ENCODE assay signal across 1 fruit fly cellular context in the genomic region with DNA sequence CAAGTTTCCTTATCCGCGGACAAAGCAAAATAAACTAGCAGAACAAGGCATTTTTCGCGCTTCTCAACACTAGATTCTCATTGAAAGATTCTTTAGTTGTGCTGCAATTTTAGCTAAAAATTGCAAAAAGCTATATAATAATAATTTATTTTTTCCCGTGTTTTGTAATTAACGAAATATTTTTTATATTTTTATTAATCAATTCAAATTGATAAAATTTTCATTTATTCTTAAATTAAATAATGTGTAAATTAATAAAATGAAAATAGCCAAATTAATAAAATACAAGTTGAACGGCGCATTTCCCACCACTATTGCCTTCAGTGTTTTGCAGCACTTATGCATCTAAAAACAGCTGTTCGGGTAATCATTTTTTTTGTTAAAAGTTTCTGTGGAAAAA.
A peak's percentile ranks its signal among the peaks of the same experiment; 100 is the strongest.
TF ChIP-seq lines count a peak whose summit lies in the region.

Gene Drep4, minus strand, starts transcription at position 7 of the 400 bp plus-strand sequence.
Gene Uvrag, plus strand, starts transcription at position 322 of the 400 bp plus-strand sequence.

TF ChIP-seq in whole organism, embryonic, 481 proteins besides CTCF, POLR2A, EP300 and RAD21 (continued from another document and continues in another):
- no peak for TF ChIP-seq vvl (GFP tag; IDR thresholded peaks at IDR 0.05; lab: Robert Waterston, UW)
- peak; percentile 26 for TF ChIP-seq CHES-1-like (GFP tag; optimal IDR thresholded peaks at IDR 0.05; lab: Kevin White, UChicago)
- peak; percentile 56; the same call in 1 of the 2 replicates for TF ChIP-seq klu (GFP tag; IDR thresholded peaks at IDR 0.05; lab: Robert Waterston, UW)
- peak; percentile 50 for TF ChIP-seq lilli (GFP tag; optimal IDR thresholded peaks at IDR 0.05; lab: Kevin White, UChicago)
- no peak for TF ChIP-seq CG12744 (GFP tag; optimal IDR thresholded peaks at IDR 0.05; lab: Kevin White, UChicago)
- no peak for TF ChIP-seq pfk (GFP tag; optimal IDR thresholded peaks at IDR 0.05; lab: Kevin White, UChicago)
- TF ChIP-seq slp2 (GFP tag; optimal IDR thresholded peaks at IDR 0.05; lab: Kevin White, UChicago): no peak
- TF ChIP-seq Spps (tag; optimal IDR thresholded peaks at IDR 0.05; lab: Kevin White, UChicago): peak; percentile 27
- no peak for TF ChIP-seq CG18599 (GFP tag; optimal IDR thresholded peaks at IDR 0.05; lab: Kevin White, UChicago)
- no peak for TF ChIP-seq ems (GFP tag; optimal IDR thresholded peaks at IDR 0.05; lab: Kevin White, UChicago)
- TF ChIP-seq Side (GFP tag; optimal IDR thresholded peaks at IDR 0.05; lab: Kevin White, UChicago): no peak
- no peak for TF ChIP-seq Nf-YB (GFP tag; optimal IDR thresholded peaks at IDR 0.05; lab: Kevin White, UChicago)
- peak; percentile 46 for TF ChIP-seq CG15514 (GFP tag; optimal IDR thresholded peaks at IDR 0.05; lab: Kevin White, UChicago)
- peak in 1 of 2 experiments; percentile 12 for TF ChIP-seq tll (GFP tag; optimal IDR thresholded peaks at IDR 0.05; lab: Kevin White, UChicago)
- TF ChIP-seq Nf-YC (tag; optimal IDR thresholded peaks at IDR 0.05; lab: Kevin White, UChicago): no peak
- TF ChIP-seq CG32772 (GFP tag; IDR thresholded peaks at IDR 0.05; lab: Robert Waterston, UW): peak; percentile 62
- no peak for TF ChIP-seq Hmx (GFP tag; optimal IDR thresholded peaks at IDR 0.05; lab: Kevin White, UChicago)
- TF ChIP-seq Scr (GFP tag; IDR thresholded peaks at IDR 0.05; lab: Robert Waterston, UW; ENCODE audit: partially characterized antibody): no peak; the same call in 1 of the 2 replicates
- TF ChIP-seq al (GFP tag; IDR thresholded peaks at IDR 0.05; lab: Robert Waterston, UW): peak; percentile 68
- peak; percentile 65 for TF ChIP-seq Ets65A (GFP tag; lab: Kevin White, UChicago)
- TF ChIP-seq CG12299 (tag; optimal IDR thresholded peaks at IDR 0.05; lab: Kevin White, UChicago): peak; percentile 59
- no peak for TF ChIP-seq CG13624 (GFP tag; optimal IDR thresholded peaks at IDR 0.05; lab: Kevin White, UChicago)
- TF ChIP-seq CG31388 (GFP tag; optimal IDR thresholded peaks at IDR 0.05; lab: Kevin White, UChicago): no peak
- no peak for TF ChIP-seq CG8478 (optimal IDR thresholded peaks at IDR 0.05; lab: Kevin White, UChicago)
- TF ChIP-seq CG2889 (GFP tag; IDR thresholded peaks at IDR 0.05; lab: Robert Waterston, UW): no peak
- no peak for TF ChIP-seq tup (GFP tag; optimal IDR thresholded peaks at IDR 0.05; lab: Kevin White, UChicago)
- no peak for TF ChIP-seq Eip74EF (GFP tag; optimal IDR thresholded peaks at IDR 0.05; lab: Kevin White, UChicago)
- TF ChIP-seq CG14965 (GFP tag; optimal IDR thresholded peaks at IDR 0.05; lab: Kevin White, UChicago; ENCODE audit: borderline replicate concordance): no peak
- peak; percentile 32 for TF ChIP-seq CG8290 (GFP tag; optimal IDR thresholded peaks at IDR 0.05; lab: Kevin White, UChicago)
- TF ChIP-seq CG8290 (tag; optimal IDR thresholded peaks at IDR 0.05; lab: Kevin White, UChicago): no peak
- no peak for TF ChIP-seq Gug (GFP tag; IDR thresholded peaks at IDR 0.05; lab: Robert Waterston, UW)
- no peak for TF ChIP-seq rib (GFP tag; IDR thresholded peaks at IDR 0.05; lab: Robert Waterston, UW)
- TF ChIP-seq gsb (GFP tag; IDR thresholded peaks at IDR 0.05; lab: Robert Waterston, UW): no peak
- no peak for TF ChIP-seq crol (GFP tag; IDR thresholded peaks at IDR 0.05; lab: Robert Waterston, UW)
- TF ChIP-seq mirr (GFP tag; optimal IDR thresholded peaks at IDR 0.05; lab: Kevin White, UChicago): no peak
- TF ChIP-seq E2f2 (GFP tag; IDR thresholded peaks at IDR 0.05; lab: Robert Waterston, UW): no peak
- TF ChIP-seq Neu2 (GFP tag; optimal IDR thresholded peaks at IDR 0.05; lab: Kevin White, UChicago; ENCODE audit: borderline replicate concordance): no peak
- TF ChIP-seq btn (GFP tag; optimal IDR thresholded peaks at IDR 0.05; lab: Kevin White, UChicago): no peak
- no peak for TF ChIP-seq CG7786 (GFP tag; optimal IDR thresholded peaks at IDR 0.05; lab: Kevin White, UChicago)
- TF ChIP-seq seq (GFP tag; IDR thresholded peaks at IDR 0.05; lab: Robert Waterston, UW): no peak
- no peak for TF ChIP-seq zf30C (GFP tag; optimal IDR thresholded peaks at IDR 0.05; lab: Kevin White, UChicago)
- TF ChIP-seq CG6254 (GFP tag; optimal IDR thresholded peaks at IDR 0.05; lab: Kevin White, UChicago): no peak
- TF ChIP-seq bbx (GFP tag; IDR thresholded peaks at IDR 0.05; lab: Robert Waterston, UW; ENCODE audit: partially characterized antibody): no peak
- TF ChIP-seq D (optimal IDR thresholded peaks at IDR 0.05; lab: Kevin White, UChicago): no peak
- no peak for TF ChIP-seq D (GFP tag; optimal IDR thresholded peaks at IDR 0.05; lab: Kevin White, UChicago)
- no peak for TF ChIP-seq otp (GFP tag; IDR thresholded peaks at IDR 0.05; lab: Robert Waterston, UW)
- no peak for TF ChIP-seq CG10565 (GFP tag; optimal IDR thresholded peaks at IDR 0.05; lab: Kevin White, UChicago)
- no peak for TF ChIP-seq CG8359 (GFP tag; optimal IDR thresholded peaks at IDR 0.05; lab: Kevin White, UChicago; ENCODE audit: borderline replicate concordance)
- peak; percentile 86 for TF ChIP-seq CG9932 (GFP tag; IDR thresholded peaks at IDR 0.05; lab: Robert Waterston, UW)
- 0 out of 2 replicates have a peak, but pooled peaks have one; percentile 57 for TF ChIP-seq ranshi (GFP tag; IDR thresholded peaks at IDR 0.05; lab: Robert Waterston, UW)
- no peak for TF ChIP-seq CG18262 (tag; optimal IDR thresholded peaks at IDR 0.05; lab: Kevin White, UChicago)
- TF ChIP-seq CG7963 (GFP tag; IDR thresholded peaks at IDR 0.05; lab: Robert Waterston, UW; ENCODE audit: partially characterized antibody): no peak
- TF ChIP-seq aop (GFP tag; IDR thresholded peaks at IDR 0.05; lab: Robert Waterston, UW): no peak
- peak; percentile 90 for TF ChIP-seq row (GFP tag; IDR thresholded peaks at IDR 0.05; lab: Robert Waterston, UW)
- peak; percentile 65 for TF ChIP-seq Hmr (GFP tag; optimal IDR thresholded peaks at IDR 0.05; lab: Kevin White, UChicago)
- TF ChIP-seq exex (tag; optimal IDR thresholded peaks at IDR 0.05; lab: Kevin White, UChicago): no peak
- TF ChIP-seq pnt (GFP tag; optimal IDR thresholded peaks at IDR 0.05; lab: Kevin White, UChicago): no peak
- TF ChIP-seq dpn (GFP tag; optimal IDR thresholded peaks at IDR 0.05; lab: Kevin White, UChicago): peak in 1 of 2 experiments; percentile 76
- peak; percentile 59 for TF ChIP-seq CG33557 (GFP tag; optimal IDR thresholded peaks at IDR 0.05; lab: Kevin White, UChicago)
- 0 out of 3 replicates have a peak, but pooled peaks have one; percentile 34 for TF ChIP-seq ken (GFP tag; IDR thresholded peaks at IDR 0.05; lab: Robert Waterston, UW)
- no peak for TF ChIP-seq CG3726 (GFP tag; IDR thresholded peaks at IDR 0.05; lab: Robert Waterston, UW)
- TF ChIP-seq CG6654 (GFP tag; optimal IDR thresholded peaks at IDR 0.05; lab: Kevin White, UChicago): no peak
- TF ChIP-seq CG9797 (GFP tag; optimal IDR thresholded peaks at IDR 0.05; lab: Kevin White, UChicago): no peak
- TF ChIP-seq CG2120 (GFP tag; optimal IDR thresholded peaks at IDR 0.05; lab: Kevin White, UChicago): peak; percentile 55
- TF ChIP-seq CG11560 (tag; IDR thresholded peaks at IDR 0.05; lab: Robert Waterston, UW): no peak
- TF ChIP-seq fd102C (GFP tag; optimal IDR thresholded peaks at IDR 0.05; lab: Kevin White, UChicago): no peak
- TF ChIP-seq CG5953 (GFP tag; IDR thresholded peaks at IDR 0.05; lab: Robert Waterston, UW): no peak
- TF ChIP-seq ewg (GFP tag; optimal IDR thresholded peaks at IDR 0.05; lab: Kevin White, UChicago): peak; percentile 47
- no peak for TF ChIP-seq chn (GFP tag; optimal IDR thresholded peaks at IDR 0.05; lab: Kevin White, UChicago)
- TF ChIP-seq esg (GFP tag; conservative IDR thresholded peaks at IDR 0.05; lab: Robert Waterston, UW): peak; percentile 32; the same call in 1 of the 2 replicates
- peak; percentile 68 to 91 for TF ChIP-seq crp (GFP tag; optimal IDR thresholded peaks at IDR 0.05; lab: Kevin White, UChicago)
- TF ChIP-seq CG17186 (GFP tag; optimal IDR thresholded peaks at IDR 0.05; lab: Kevin White, UChicago): no peak
- TF ChIP-seq Dref (GFP tag; IDR thresholded peaks at IDR 0.05; lab: Robert Waterston, UW): no peak
- TF ChIP-seq CG9609 (GFP tag; optimal IDR thresholded peaks at IDR 0.05; lab: Kevin White, UChicago): no peak
- TF ChIP-seq Bdp1 (GFP tag; optimal IDR thresholded peaks at IDR 0.05; lab: Kevin White, UChicago): no peak
- no peak for TF ChIP-seq ab (GFP tag; optimal IDR thresholded peaks at IDR 0.05; lab: Kevin White, UChicago)
- no peak for TF ChIP-seq her (GFP tag; optimal IDR thresholded peaks at IDR 0.05; lab: Kevin White, UChicago)
- no peak for TF ChIP-seq peb (GFP tag; IDR thresholded peaks at IDR 0.05; lab: Robert Waterston, UW)
- no peak for TF ChIP-seq CG15479 (GFP tag; optimal IDR thresholded peaks at IDR 0.05; lab: Kevin White, UChicago)
- no peak for TF ChIP-seq CG11085 (GFP tag; IDR thresholded peaks at IDR 0.05; lab: Robert Waterston, UW)
- no peak for TF ChIP-seq CG3838 (GFP tag; optimal IDR thresholded peaks at IDR 0.05; lab: Kevin White, UChicago)
- TF ChIP-seq Rfx (GFP tag; IDR thresholded peaks at IDR 0.05; lab: Robert Waterston, UW): peak; percentile 78
- TF ChIP-seq CG15269 (tag; optimal IDR thresholded peaks at IDR 0.05; lab: Kevin White, UChicago): no peak
- TF ChIP-seq pita (GFP tag; optimal IDR thresholded peaks at IDR 0.05; lab: Kevin White, UChicago): no peak
- no peak for TF ChIP-seq CG3281 (GFP tag; optimal IDR thresholded peaks at IDR 0.05; lab: Kevin White, UChicago)
- peak; percentile 66 for TF ChIP-seq tio (GFP tag; optimal IDR thresholded peaks at IDR 0.05; lab: Kevin White, UChicago)
- no peak for TF ChIP-seq toy (GFP tag; IDR thresholded peaks at IDR 0.05; lab: Robert Waterston, UW)
- TF ChIP-seq CG4424 (GFP tag; optimal IDR thresholded peaks at IDR 0.05; lab: Kevin White, UChicago): peak; percentile 72
- no peak; the same call in 1 of the 2 replicates for TF ChIP-seq Ada2b (GFP tag; IDR thresholded peaks at IDR 0.05; lab: Robert Waterston, UW)
- no peak for TF ChIP-seq onecut (GFP tag; IDR thresholded peaks at IDR 0.05; lab: Robert Waterston, UW)
- TF ChIP-seq CG13775 (GFP tag; optimal IDR thresholded peaks at IDR 0.05; lab: Kevin White, UChicago): peak; percentile 77
- TF ChIP-seq dmrt99B (tag; optimal IDR thresholded peaks at IDR 0.05; lab: Kevin White, UChicago): no peak
- peak; percentile 64 for TF ChIP-seq CG18619 (GFP tag; optimal IDR thresholded peaks at IDR 0.05; lab: Kevin White, UChicago)
- no peak for TF ChIP-seq CG18011 (GFP tag; optimal IDR thresholded peaks at IDR 0.05; lab: Kevin White, UChicago)
- TF ChIP-seq pzg (GFP tag; optimal IDR thresholded peaks at IDR 0.05; lab: Kevin White, UChicago): peak; percentile 18
- TF ChIP-seq stc (GFP tag; IDR thresholded peaks at IDR 0.05; lab: Robert Waterston, UW): no peak; the same call in 1 of the 2 replicates
- no peak for TF ChIP-seq Bteb2 (GFP tag; optimal IDR thresholded peaks at IDR 0.05; lab: Kevin White, UChicago)
- TF ChIP-seq CG9215 (GFP tag; IDR thresholded peaks at IDR 0.05; lab: Robert Waterston, UW): peak; percentile 71
- TF ChIP-seq wdn (GFP tag; IDR thresholded peaks at IDR 0.05; lab: Robert Waterston, UW): no peak
- no peak; the same call in 1 of the 2 replicates for TF ChIP-seq CG14441 (GFP tag; IDR thresholded peaks at IDR 0.05; lab: Robert Waterston, UW)
- TF ChIP-seq lab (GFP tag; optimal IDR thresholded peaks at IDR 0.05; lab: Kevin White, UChicago): peak; percentile 57
- TF ChIP-seq E2f1 (GFP tag; IDR thresholded peaks at IDR 0.05; lab: Robert Waterston, UW): no peak
- TF ChIP-seq da (GFP tag; optimal IDR thresholded peaks at IDR 0.05; lab: Kevin White, UChicago): no peak
- no peak for TF ChIP-seq Vsx1 (GFP tag; optimal IDR thresholded peaks at IDR 0.05; lab: Kevin White, UChicago)
- TF ChIP-seq CG30020 (tag; optimal IDR thresholded peaks at IDR 0.05; lab: Kevin White, UChicago): no peak
- TF ChIP-seq CG12659 (GFP tag; optimal IDR thresholded peaks at IDR 0.05; lab: Kevin White, UChicago): peak; percentile 67
- no peak for TF ChIP-seq CG5245 (GFP tag; optimal IDR thresholded peaks at IDR 0.05; lab: Kevin White, UChicago)
- TF ChIP-seq H2.0 (GFP tag; IDR thresholded peaks at IDR 0.05; lab: Robert Waterston, UW): no peak
- TF ChIP-seq sc (optimal IDR thresholded peaks at IDR 0.05; lab: Kevin White, UChicago): no peak
- TF ChIP-seq sc (GFP tag; optimal IDR thresholded peaks at IDR 0.05; lab: Kevin White, UChicago): no peak
- TF ChIP-seq Ptx1 (GFP tag; IDR thresholded peaks at IDR 0.05; lab: Robert Waterston, UW): no peak; the same call in none of the 2 replicates
- TF ChIP-seq Sox102F (GFP tag; optimal IDR thresholded peaks at IDR 0.05; lab: Kevin White, UChicago): peak; percentile 64
- 0 out of 2 replicates have a peak, but pooled peaks have one; percentile 19 for TF ChIP-seq Drgx (GFP tag; IDR thresholded peaks at IDR 0.05; lab: Robert Waterston, UW)
- TF ChIP-seq CG14014 (GFP tag; IDR thresholded peaks at IDR 0.05; lab: Robert Waterston, UW): no peak
- no peak for TF ChIP-seq CG6854 (GFP tag; optimal IDR thresholded peaks at IDR 0.05; lab: Kevin White, UChicago)
- no peak for TF ChIP-seq Nf-YA (GFP tag; IDR thresholded peaks at IDR 0.05; lab: Robert Waterston, UW)
- TF ChIP-seq CG17802 (tag; optimal IDR thresholded peaks at IDR 0.05; lab: Kevin White, UChicago): no peak
- no peak for TF ChIP-seq CG2875 (GFP tag; optimal IDR thresholded peaks at IDR 0.05; lab: Kevin White, UChicago)
- no peak for TF ChIP-seq salm (tag; optimal IDR thresholded peaks at IDR 0.05; lab: Kevin White, UChicago)
- no peak for TF ChIP-seq Hr51 (GFP tag; optimal IDR thresholded peaks at IDR 0.05; lab: Kevin White, UChicago)
- TF ChIP-seq TFAM (GFP tag; optimal IDR thresholded peaks at IDR 0.05; lab: Kevin White, UChicago): no peak
- no peak for TF ChIP-seq Hand (GFP tag; optimal IDR thresholded peaks at IDR 0.05; lab: Kevin White, UChicago)
- no peak for TF ChIP-seq CG8944 (GFP tag; optimal IDR thresholded peaks at IDR 0.05; lab: Kevin White, UChicago)
- TF ChIP-seq nmo (GFP tag; optimal IDR thresholded peaks at IDR 0.05; lab: Kevin White, UChicago): peak; percentile 80
- no peak for TF ChIP-seq cad (GFP tag; optimal IDR thresholded peaks at IDR 0.05; lab: Kevin White, UChicago)
- no peak for TF ChIP-seq gfzf (GFP tag; optimal IDR thresholded peaks at IDR 0.05; lab: Kevin White, UChicago)
- no peak for TF ChIP-seq GATAe (GFP tag; conservative IDR thresholded peaks at IDR 0.05; lab: Robert Waterston, UW)
- TF ChIP-seq CG7987 (GFP tag; optimal IDR thresholded peaks at IDR 0.05; lab: Kevin White, UChicago): no peak
- TF ChIP-seq CG14667 (GFP tag; IDR thresholded peaks at IDR 0.05; lab: Robert Waterston, UW): peak; percentile 34; the same call in 1 of the 2 replicates
- no peak for TF ChIP-seq ham (GFP tag; IDR thresholded peaks at IDR 0.05; lab: Robert Waterston, UW)
